Fruit fly (Drosophila melanogaster): ENCODE results near the gene CG6686.

CG6686 gene

DNA sequence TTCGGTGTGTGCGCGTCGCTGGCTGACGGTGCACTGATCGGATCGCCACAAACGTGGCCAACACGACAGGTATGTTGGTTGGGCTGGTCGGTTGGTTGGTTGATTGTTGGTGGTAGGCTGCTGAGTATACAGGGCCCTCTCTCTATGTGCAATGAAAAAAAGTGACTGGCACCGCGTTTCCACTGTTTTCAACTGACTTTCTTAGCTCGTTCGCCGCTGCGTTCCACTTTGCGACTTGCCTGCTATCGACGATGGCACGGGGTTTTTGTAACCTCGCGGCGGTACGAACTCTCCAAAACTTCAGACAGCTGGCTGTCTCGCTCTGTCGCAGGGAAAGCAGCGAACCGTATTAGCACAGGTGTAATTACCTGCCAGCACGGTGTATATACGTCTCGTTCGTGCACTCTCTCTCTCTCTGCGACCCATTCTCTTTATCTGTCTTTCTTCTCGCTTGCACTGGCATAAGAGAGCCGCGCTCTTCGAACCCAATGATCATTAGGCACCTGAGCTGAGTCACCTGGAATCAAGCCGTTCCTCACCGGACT, 16.9 kb downstream of the CG6686 start (continued):
- TF ChIP-seq HLH4C (GFP tag; IDR thresholded peaks at IDR 0.05; ENCODE audit: partially characterized antibody) (0 out of 3 replicates have a peak, but pooled peaks have one; percentile 39), HLH3B (GFP tag; IDR thresholded peaks at IDR 0.05) (peak; percentile 47; the same call in 1 of the 2 replicates), CG2678 (tag; optimal IDR thresholded peaks at IDR 0.05) (peak; percentile 19), CG13624 (GFP tag; optimal IDR thresholded peaks at IDR 0.05) (peak; percentile 45), CG6654 (GFP tag; optimal IDR thresholded peaks at IDR 0.05) (no peak), CG8478 (optimal IDR thresholded peaks at IDR 0.05) (peak; percentile 92), insv (GFP tag; optimal IDR thresholded peaks at IDR 0.05) (peak in 1 of 2 experiments; percentile 51), scrt (GFP tag; optimal IDR thresholded peaks at IDR 0.05) (no peak), CG15601 (tag; optimal IDR thresholded peaks at IDR 0.05) (peak; percentile 61), nerfin-1 (tag; optimal IDR thresholded peaks at IDR 0.05) (no peak), Sry-β (GFP tag; optimal IDR thresholded peaks at IDR 0.05) (no peak), CG31365 (tag; optimal IDR thresholded peaks at IDR 0.05) (no peak), pros (GFP tag; optimal IDR thresholded peaks at IDR 0.05) (peak; percentile 62), Bdp1 (GFP tag; optimal IDR thresholded peaks at IDR 0.05) (peak; percentile 17), sima (GFP tag; optimal IDR thresholded peaks at IDR 0.05) (no peak), onecut (GFP tag; IDR thresholded peaks at IDR 0.05) (peak; percentile 29; the same call in 1 of the 2 replicates), NK7.1 (GFP tag; optimal IDR thresholded peaks at IDR 0.05) (no peak), ac (GFP tag; optimal IDR thresholded peaks at IDR 0.05) (peak; percentile 36), Adf1 (GFP tag; IDR thresholded peaks at IDR 0.05) (peak; percentile 25; the same call in 1 of the 2 replicates), CTCF (GFP tag; optimal IDR thresholded peaks at IDR 0.05) (no peak), prd (optimal IDR thresholded peaks at IDR 0.05) (no peak), prd (GFP tag; IDR thresholded peaks at IDR 0.05) (0 out of 3 replicates have a peak, but pooled peaks have one; percentile 14), CG17328 (GFP tag; IDR thresholded peaks at IDR 0.05) (no peak), lov (optimal IDR thresholded peaks at IDR 0.05) (no peak), lov (GFP tag; IDR thresholded peaks at IDR 0.05) (0 out of 3 replicates have a peak, but pooled peaks have one; percentile 43), mld (GFP tag; IDR thresholded peaks at IDR 0.05; ENCODE audit: partially characterized antibody) (no peak), CG16813 (GFP tag; IDR thresholded peaks at IDR 0.05; ENCODE audit: partially characterized antibody) (peak; percentile 27; the same call in 1 of the 3 replicates), Usf (GFP tag; optimal IDR thresholded peaks at IDR 0.05) (no peak), Aef1 (GFP tag; IDR thresholded peaks at IDR 0.05) (no peak), tin (GFP tag; optimal IDR thresholded peaks at IDR 0.05) (no peak), CG11504 (tag; optimal IDR thresholded peaks at IDR 0.05) (peak; percentile 16), Hr39 (optimal IDR thresholded peaks at IDR 0.05) (no peak), CG1233 (GFP tag; optimal IDR thresholded peaks at IDR 0.05) (no peak), repo (GFP tag; optimal IDR thresholded peaks at IDR 0.05) (no peak), sug (tag; optimal IDR thresholded peaks at IDR 0.05) (peak; percentile 39), fu2 (GFP tag; optimal IDR thresholded peaks at IDR 0.05) (no peak), dysf (GFP tag; IDR thresholded peaks at IDR 0.05) (no peak), kay (GFP tag; optimal IDR thresholded peaks at IDR 0.05) (peak; percentile 45), Hand (GFP tag; optimal IDR thresholded peaks at IDR 0.05) (no peak), Rfx (GFP tag; IDR thresholded peaks at IDR 0.05) (peak; percentile 53), CG10209 (GFP tag; optimal IDR thresholded peaks at IDR 0.05) (no peak), z (GFP tag; IDR thresholded peaks at IDR 0.05) (no peak), Antp (GFP tag; optimal IDR thresholded peaks at IDR 0.05) (no peak), Asciz (GFP tag; optimal IDR thresholded peaks at IDR 0.05) (no peak), row (GFP tag; IDR thresholded peaks at IDR 0.05) (peak; percentile 40; the same call in 2 of the 3 replicates), Max (GFP tag; optimal IDR thresholded peaks at IDR 0.05) (no peak), pzg (GFP tag; optimal IDR thresholded peaks at IDR 0.05) (no peak), CG11723 (GFP tag; optimal IDR thresholded peaks at IDR 0.05) (no peak), CG10959 (GFP tag; IDR thresholded peaks at IDR 0.05) (no peak), tgo (GFP tag; IDR thresholded peaks at IDR 0.05) (no peak; the same call in 2 of the 3 replicates), dmrt99B (tag; optimal IDR thresholded peaks at IDR 0.05) (peak; percentile 8), ERR (GFP tag; optimal IDR thresholded peaks at IDR 0.05) (no peak)

Data from whole organism, embryonic.